Fruit fly (Drosophila melanogaster) whole organism, pupa: ENCODE data around the gene Bcat.

Experiments used
- CG12605 ChIP-seq: fragments of 200-800 bp; sonication (Bioruptor generic); IDR thresholded peaks from 2 replicates; pipeline ENCODE4 v1.3.6; 2022; ENCODE audit warnings: missing biosample characterization, missing genetic modification characterization
- CG17806 ChIP-seq: fragments of 200-800 bp; sonication (Bioruptor generic); optimal IDR thresholded peaks from 2 replicates; lab custom pipeline; 2018; ENCODE audit warnings: missing biosample characterization, mild to moderate bottlenecking, missing genetic modification characterization, moderate library complexity
- CG8159 ChIP-seq: fragments of 200-800 bp; sonication (Bioruptor generic); optimal IDR thresholded peaks from 3 replicates; lab custom pipeline; 2018; ENCODE audit warnings: missing biosample characterization, mild to moderate bottlenecking, missing genetic modification characterization, moderate library complexity
- CG8301 ChIP-seq: fragments of 200-800 bp; sonication (Bioruptor generic); optimal IDR thresholded peaks from 2 replicates; lab custom pipeline; 2018; ENCODE audit warnings: missing biosample characterization, mild to moderate bottlenecking, missing genetic modification characterization
- CG9948 ChIP-seq: fragments of 200-800 bp; sonication (Bioruptor generic); optimal IDR thresholded peaks from 2 replicates; lab custom pipeline; 2018; ENCODE audit warnings: missing biosample characterization, mild to moderate bottlenecking, missing genetic modification characterization, moderate library complexity
- D1 ChIP-seq: fragments of 200-800 bp; sonication (Bioruptor generic); optimal IDR thresholded peaks from 2 replicates; lab custom pipeline; 2018; ENCODE audit warnings: missing biosample characterization, mild to moderate bottlenecking, missing genetic modification characterization, moderate library complexity
- EcR ChIP-seq: fragments of 200-800 bp; sonication (Bioruptor generic); optimal IDR thresholded peaks from 3 replicates; lab custom pipeline; 2019; ENCODE audit warnings: missing biosample characterization, missing genetic modification characterization, mild to moderate bottlenecking, moderate library complexity, missing genetic modification reagents
- Ets98B ChIP-seq: fragments of 200-800 bp; sonication (Bioruptor generic); IDR thresholded peaks from 2 replicates; pipeline ENCODE4 v1.3.6; 2022; ENCODE audit warnings: missing biosample characterization, missing genetic modification characterization
- Pif1A ChIP-seq: fragments of 200-800 bp; sonication (Bioruptor generic); optimal IDR thresholded peaks from 3 replicates; lab custom pipeline; 2016; ENCODE audit warnings: missing biosample characterization, missing genetic modification characterization
- Snoo ChIP-seq: fragments of 200-800 bp; sonication (Bioruptor generic); optimal IDR thresholded peaks from 3 replicates; lab custom pipeline; 2017; ENCODE audit warnings: missing biosample characterization, mild to moderate bottlenecking, missing genetic modification characterization, inconsistent platforms
- fd96Ca ChIP-seq: fragments of 200-800 bp; sonication (Bioruptor generic); IDR thresholded peaks from 3 replicates; pipeline ENCODE4 v1.3.6; 2022; ENCODE audit warnings: missing biosample characterization, missing genetic modification characterization
- rn ChIP-seq: fragments of 200-800 bp; sonication (Bioruptor generic); IDR thresholded peaks from 2 replicates; pipeline ENCODE4 v1.3.6; 2022; ENCODE audit warnings: missing biosample characterization, missing genetic modification characterization

DNA sequence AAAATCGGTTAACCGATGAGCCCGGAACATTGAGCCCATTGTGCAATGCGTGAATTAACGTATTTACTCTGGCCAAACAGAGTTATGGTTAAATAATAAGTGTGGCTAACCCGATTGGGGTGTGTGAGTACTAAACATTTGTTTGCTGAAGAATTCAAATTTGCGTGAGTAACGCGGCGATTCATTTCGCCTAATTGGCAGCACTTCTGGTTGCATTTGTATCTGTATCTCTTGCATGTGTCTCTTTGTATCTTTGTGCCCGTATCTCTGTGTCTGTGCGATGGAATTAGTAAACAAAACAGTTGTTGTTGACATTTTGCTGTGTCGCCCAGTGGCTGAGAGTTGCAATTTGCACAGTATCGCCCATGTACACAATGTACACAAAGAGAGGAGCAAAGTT lies 14.2 kb downstream of the Bcat start:
- TF ChIP-seq D1 (tag; lab: Kevin White, UChicago) (no peak), CG12605 (GFP tag; lab: Robert Waterston, UW) (no peak), CG8159 (no peak), CG8301 (tag; lab: Kevin White, UChicago) (no peak), fd96Ca (GFP tag; lab: Robert Waterston, UW) (no peak), CG9948 (tag; lab: Kevin White, UChicago) (no peak), Ets98B (GFP tag; lab: Robert Waterston, UW) (no peak), rn (GFP tag; lab: Robert Waterston, UW) (no peak), Snoo (tag; lab: Kevin White, UChicago) (no peak), EcR (no peak), CG17806 (tag; lab: Kevin White, UChicago) (no peak), Pif1A (no peak)
